Worm (Caenorhabditis elegans): ENCODE results near the gene dars-1.

- TF ChIP-seq ama-1 (optimal IDR thresholded peaks at IDR 0.05) = no peak
- TF ChIP-seq tbx-37 (GFP tag; conservative IDR thresholded peaks at IDR 0.05) = no peak
- no peak for TF ChIP-seq sea-1 (GFP tag; conservative IDR thresholded peaks at IDR 0.05)
- no peak for TF ChIP-seq B0310.2 (tag; optimal IDR thresholded peaks at IDR 0.05)
- TF ChIP-seq flt-1 (GFP tag; IDR thresholded peaks at IDR 0.05) = no peak
- TF ChIP-seq pes-1 (GFP tag; IDR thresholded peaks at IDR 0.05) = no peak
Observed at ce11 chrIII:9502155-9502714, 11.2 kb upstream of the dars-1 start.
